Worm (Caenorhabditis elegans) whole organism, L4 larva: ENCODE results near the gene srh-137.

Source experiments
- D1046.2 ChIP-seq: fragments of 200-800 bp; sonication (Bioruptor generic); IDR thresholded peaks from 2 replicates; pipeline ENCODE4 v1.3.6; 2022; ENCODE audit warnings: missing genetic modification characterization, missing compliant biosample characterization
- F10B5.3 ChIP-seq: sonication (generic microtip); optimal IDR thresholded peaks from 2 replicates; lab custom pipeline; 2016; ENCODE audit warnings: mild to moderate bottlenecking, missing genetic modification characterization, missing compliant biosample characterization
- F49E8.2 ChIP-seq: sonication (generic microtip); optimal IDR thresholded peaks from 2 replicates; lab custom pipeline; 2016; ENCODE audit warnings: missing compliant biosample characterization, mild to moderate bottlenecking, missing genetic modification characterization, borderline replicate concordance
- Y105C5A.15 ChIP-seq: fragments of 200-800 bp; sonication (Bioruptor generic); IDR thresholded peaks from 2 replicates; pipeline ENCODE4 v1.3.6; 2022; ENCODE audit warnings: missing genetic modification characterization, missing compliant biosample characterization
- Y5F2A.4 ChIP-seq: fragments of 200-800 bp; sonication (Bioruptor generic); optimal IDR thresholded peaks from 2 replicates; lab custom pipeline; 2018; ENCODE audit warnings: mild to moderate bottlenecking, missing genetic modification characterization, missing compliant biosample characterization
- ZK337.2 ChIP-seq: fragments of 200-800 bp; sonication (Bioruptor generic); IDR thresholded peaks from 2 replicates; pipeline ENCODE4 v1.3.6; 2022; ENCODE audit warnings: missing genetic modification reagents, missing genetic modification characterization, missing compliant biosample characterization
- aha-1 ChIP-seq: fragments of 150-350 bp; peaks from one replicate; lab custom pipeline; 2014; ENCODE audit warnings: missing biosample characterization, missing genetic modification characterization
- ceh-20 ChIP-seq: fragments of 200-800 bp; sonication (Bioruptor generic); IDR thresholded peaks from 2 replicates; pipeline ENCODE4 v1.3.6; 2022; ENCODE audit warnings: missing genetic modification reagents, missing genetic modification characterization, missing compliant biosample characterization
- ceh-28 ChIP-seq: fragments of 150-350 bp; optimal IDR thresholded peaks from 2 replicates; lab custom pipeline; 2014; ENCODE audit warnings: missing biosample characterization, missing genetic modification reagents, missing genetic modification characterization
- ceh-62 ChIP-seq: sonication (generic microtip); optimal IDR thresholded peaks from 2 replicates; lab custom pipeline; 2017; ENCODE audit warnings: missing biosample characterization, missing genetic modification characterization
- ctbp-1 ChIP-seq: fragments of 200-800 bp; sonication (Bioruptor generic); IDR thresholded peaks from 2 replicates; pipeline ENCODE4 v1.3.6; 2022; ENCODE audit warnings: missing genetic modification reagents, missing genetic modification characterization, missing compliant biosample characterization
- daf-12 ChIP-seq: fragments of 150-350 bp; optimal IDR thresholded peaks from 2 replicates; lab custom pipeline; 2014; ENCODE audit warnings: missing biosample characterization, missing genetic modification reagents, missing genetic modification characterization
- daf-19 ChIP-seq: fragments of 200-800 bp; sonication (Bioruptor generic); conservative IDR thresholded peaks from 2 replicates; pipeline ENCODE4 v1.3.6; 2022; ENCODE audit warnings: missing genetic modification characterization, missing compliant biosample characterization
- duxl-1 ChIP-seq: sonication (generic microtip); optimal IDR thresholded peaks from 2 replicates; lab custom pipeline; 2016; ENCODE audit warnings: mild to moderate bottlenecking, missing genetic modification characterization, moderate library complexity, missing compliant biosample characterization; ENCODE audit not compliant: poor library complexity
- egl-27 ChIP-seq: sonication (generic microtip); optimal IDR thresholded peaks from 3 replicates; lab custom pipeline; 2017; ENCODE audit warnings: missing biosample characterization, missing genetic modification reagents, missing genetic modification characterization
- egl-43 ChIP-seq: fragments of 200-800 bp; sonication (Bioruptor generic); IDR thresholded peaks from 2 replicates; pipeline ENCODE4 v1.3.6; 2022; ENCODE audit warnings: missing genetic modification reagents, missing genetic modification characterization, missing compliant biosample characterization
- fkh-10 ChIP-seq: fragments of 150-350 bp; optimal IDR thresholded peaks from 2 replicates; lab custom pipeline; 2014; ENCODE audit warnings: missing biosample characterization, missing genetic modification reagents, missing genetic modification characterization
- gei-8 ChIP-seq: fragments of 200-800 bp; sonication (Bioruptor generic); optimal IDR thresholded peaks from 2 replicates; lab custom pipeline; 2018; ENCODE audit warnings: mild to moderate bottlenecking, missing genetic modification characterization, missing compliant biosample characterization
- hlh-30 ChIP-seq: sonication (generic microtip); optimal IDR thresholded peaks from 2 replicates; lab custom pipeline; 2017; ENCODE audit warnings: antibody characterized with exemption, mild to moderate bottlenecking, missing genetic modification characterization, missing compliant biosample characterization; ENCODE audit not compliant: insufficient read depth
- lim-7 ChIP-seq: fragments of 200-800 bp; sonication (Bioruptor generic); IDR thresholded peaks from 2 replicates; pipeline ENCODE4 v1.3.6; 2022; ENCODE audit warnings: missing genetic modification characterization, missing compliant biosample characterization
- lin-15B ChIP-seq: fragments of 150-350 bp; sonication (generic microtip); optimal IDR thresholded peaks from 3 replicates; lab custom pipeline; 2014; ENCODE audit warnings: missing biosample characterization, missing genetic modification characterization
- lin-38 ChIP-seq: fragments of 200-800 bp; sonication (Bioruptor generic); IDR thresholded peaks from 2 replicates; pipeline ENCODE4 v1.3.6; 2022; ENCODE audit warnings: missing genetic modification reagents, missing genetic modification characterization, missing compliant biosample characterization
- lin-39 ChIP-seq: fragments of 150-350 bp; optimal IDR thresholded peaks from 2 replicates; lab custom pipeline; 2014; ENCODE audit warnings: missing biosample characterization, missing genetic modification reagents, missing genetic modification characterization
- madf-5 ChIP-seq, 2 experiments: fragments of 200-800 bp; sonication (Bioruptor generic); IDR thresholded peaks; 2 replicates each; pipeline ENCODE4 v1.3.6; 2022; ENCODE audit warnings: missing compliant biosample characterization in 2 of 2, missing genetic modification characterization in 2 of 2
- mdl-1 ChIP-seq, 2 experiments: fragments of 150-350 bp in 1 of 2; sonication (generic microtip) in 1 of 2; optimal IDR thresholded peaks; 2 replicates each; lab custom pipeline; 2014 to 2017; ENCODE audit warnings: missing biosample characterization in 2 of 2, missing genetic modification characterization in 2 of 2
- mdt-29 ChIP-seq: fragments of 200-800 bp; sonication (Bioruptor generic); IDR thresholded peaks from 2 replicates; pipeline ENCODE4 v1.3.6; 2022; ENCODE audit warnings: missing genetic modification reagents, missing genetic modification characterization, missing compliant biosample characterization
- mep-1 ChIP-seq: fragments of 150-350 bp; sonication (generic microtip); optimal IDR thresholded peaks from 3 replicates; lab custom pipeline; 2014; ENCODE audit warnings: missing biosample characterization, missing genetic modification characterization
- mxl-3 ChIP-seq: fragments of 200-800 bp; sonication (Bioruptor generic); optimal IDR thresholded peaks from 2 replicates; lab custom pipeline; 2018; ENCODE audit warnings: mild to moderate bottlenecking, missing genetic modification characterization, missing compliant biosample characterization
- nhr-25 ChIP-seq: sonication (generic microtip); optimal IDR thresholded peaks from 2 replicates; lab custom pipeline; 2017; ENCODE audit warnings: missing genetic modification characterization, mild to moderate bottlenecking, missing compliant biosample characterization, antibody characterized with exemption, moderate library complexity, borderline replicate concordance; ENCODE audit not compliant: insufficient read depth
- set-16 ChIP-seq: fragments of 200-800 bp; sonication (Bioruptor generic); IDR thresholded peaks from 2 replicates; pipeline ENCODE4 v1.3.6; 2022; ENCODE audit warnings: missing genetic modification reagents, missing genetic modification characterization, missing compliant biosample characterization
- snpc-1.2 ChIP-seq: fragments of 200-800 bp; sonication (Bioruptor generic); IDR thresholded peaks from 2 replicates; pipeline ENCODE4 v1.3.6; 2022; ENCODE audit warnings: missing genetic modification reagents, missing genetic modification characterization, missing compliant biosample characterization
- spr-3 ChIP-seq: fragments of 200-800 bp; sonication (Bioruptor generic); optimal IDR thresholded peaks from 2 replicates; lab custom pipeline; 2018; ENCODE audit warnings: mild to moderate bottlenecking, missing genetic modification characterization, missing compliant biosample characterization
- unc-62 ChIP-seq, 3 experiments: fragments of 150-350 bp in 1 of 3; sonication (generic microtip); optimal IDR thresholded peaks in 2 of 3; peaks in 1 of 3; 1 replicate in 1 of 3; 2 replicates in 2 of 3; lab custom pipeline; 2014 to 2017; ENCODE audit warnings: missing biosample characterization in 3 of 3, missing genetic modification characterization in 3 of 3, missing genetic modification reagents in 3 of 3, missing genotype in 1 of 3
- vab-7 ChIP-seq: fragments of 200-800 bp; sonication (Bioruptor generic); IDR thresholded peaks from 2 replicates; pipeline ENCODE4 v1.3.6; 2022; ENCODE audit warnings: missing genetic modification reagents, missing genetic modification characterization, missing compliant biosample characterization
- zag-1 ChIP-seq: fragments of 150-350 bp; optimal IDR thresholded peaks from 2 replicates; lab custom pipeline; 2014; ENCODE audit warnings: missing biosample characterization, missing genetic modification characterization
- zip-2 ChIP-seq: fragments of 150-350 bp; optimal IDR thresholded peaks from 2 replicates; lab custom pipeline; 2014; ENCODE audit warnings: missing biosample characterization, missing genetic modification characterization

srh-137 gene

DNA sequence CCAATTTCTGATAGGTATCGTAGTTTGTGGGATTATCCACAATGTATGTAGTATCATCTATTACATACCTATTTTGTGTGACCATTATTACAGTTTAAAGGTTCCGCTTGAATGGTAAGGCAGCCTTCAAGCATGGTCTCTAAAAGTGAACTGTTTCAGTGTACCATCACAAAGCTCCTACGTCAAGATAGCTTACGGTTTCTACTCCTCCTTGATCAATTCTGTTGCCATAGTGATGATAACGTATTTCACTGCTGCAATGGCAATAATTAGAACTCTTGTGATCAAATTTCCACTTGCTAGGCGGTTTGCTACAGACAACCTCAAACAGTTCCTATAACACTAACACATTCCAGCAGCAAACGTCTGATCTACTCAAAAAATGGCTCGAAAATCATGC is 33.1 kb downstream of the srh-137 start:
- TF ChIP-seq F10B5.3 (tag; lab: Kevin White, UChicago) (no peak), aha-1 (peak; percentile 91)

DNA sequence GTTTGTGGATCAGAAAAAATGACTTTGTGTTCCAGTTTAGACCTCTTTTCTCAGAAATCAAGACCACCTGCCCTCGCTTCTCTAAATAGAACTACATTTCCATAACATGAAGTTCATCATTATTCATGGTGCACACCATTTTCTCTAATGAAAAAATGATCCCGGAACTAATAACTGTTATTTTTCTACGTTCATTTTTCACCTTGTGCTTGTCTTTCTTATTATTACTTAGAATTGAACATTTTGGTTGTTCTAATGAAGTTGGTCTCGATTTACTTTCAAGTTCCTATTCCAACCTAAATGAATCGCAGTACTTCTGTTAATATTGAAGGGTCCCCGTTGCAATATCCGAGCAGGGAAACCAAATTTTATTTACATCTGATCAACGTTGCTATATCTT is 33.6 kb downstream of the srh-137 start, which contains the start of gene srw-36:
Gene srw-36, plus strand, starts transcription at position 301 of the 400 bp plus-strand sequence.
- TF ChIP-seq gei-8 (GFP tag; lab: Kevin White, UChicago), result no peak
- no peak for TF ChIP-seq zag-1 (tag; lab: Kevin White, UChicago)
- TF ChIP-seq Y105C5A.15 (GFP tag; lab: Robert Waterston, UW), result no peak
- no peak for TF ChIP-seq ZK337.2 (GFP tag; lab: Robert Waterston, UW)
- no peak for TF ChIP-seq ceh-62 (tag; lab: Kevin White, UChicago)
- TF ChIP-seq F10B5.3 (tag; lab: Kevin White, UChicago), result no peak
- TF ChIP-seq lin-15B (tag; lab: Kevin White, UChicago), result no peak
- TF ChIP-seq duxl-1 (tag; lab: Kevin White, UChicago), result no peak
- TF ChIP-seq egl-27 (tag; lab: Kevin White, UChicago), result no peak
- no peak for TF ChIP-seq egl-43
- TF ChIP-seq D1046.2 (GFP tag; lab: Robert Waterston, UW), result no peak
- TF ChIP-seq, all 104 proteins: peak for 0

ce11 chrV:16679981-16680380 is 36.5 kb downstream of the srh-137 start, which contains the start of gene srw-44:
TSS of gene srw-44 (plus strand) at chrV:16680281.
- TF ChIP-seq spr-3 (GFP tag; lab: Kevin White, UChicago) (no peak), unc-62 (GFP tag; optimal IDR thresholded peaks at IDR 0.05 in 1 of 2; lab: Kevin White, UChicago) (peak in 1 of 2 experiments; percentile 58), unc-62 (tag; optimal IDR thresholded peaks at IDR 0.05; lab: Kevin White, UChicago) (no peak)

- TF ChIP-seq set-16 (GFP tag; lab: Robert Waterston, UW) (no peak), mep-1 (tag; lab: Kevin White, UChicago) (no peak), daf-19 (no peak), snpc-1.2 (GFP tag; lab: Robert Waterston, UW) (no peak), hlh-30 (tag; lab: Kevin White, UChicago) (no peak), daf-12 (tag; lab: Kevin White, UChicago) (no peak), duxl-1 (tag; lab: Kevin White, UChicago) (no peak), mdl-1 (tag; optimal IDR thresholded peaks at IDR 0.05; lab: Kevin White, UChicago) (no peak), madf-5 (GFP tag; IDR thresholded peaks at IDR 0.05; lab: Robert Waterston, UW) (no peak), ctbp-1 (no peak), F49E8.2 (tag; lab: Kevin White, UChicago) (no peak), ceh-20 (GFP tag; lab: Robert Waterston, UW) (no peak), Y5F2A.4 (GFP tag; lab: Kevin White, UChicago) (no peak)
These were observed 37.2 kb downstream of the srh-137 start, which contains the start of gene srz-103 for ce11 chrV:16679237-16679636. TSS of gene srz-103 (minus strand) at chrV:16679337.

DNA sequence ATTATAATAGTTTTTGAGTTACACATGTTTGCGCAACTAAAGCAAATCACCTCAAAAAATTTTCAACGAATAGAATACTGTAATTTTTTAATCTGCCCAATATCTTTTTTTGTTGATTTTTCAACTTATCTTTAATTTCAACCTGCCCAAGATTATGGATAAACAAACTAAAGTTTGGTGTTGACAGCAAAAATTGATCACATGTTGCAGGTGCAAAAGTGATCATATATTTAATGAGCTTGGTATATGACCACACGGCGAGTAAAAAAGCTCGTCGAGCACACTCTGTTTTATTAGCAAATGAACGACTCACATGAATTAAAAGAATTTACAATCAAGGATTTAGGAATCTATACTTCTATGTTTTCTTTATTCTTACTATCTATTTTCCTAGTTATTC is 40.9 kb downstream of the srh-137 start, which contains the start of gene srz-1:
Gene srz-1, plus strand, starts transcription at position 301 of the 400 bp plus-strand sequence.
- no peak for TF ChIP-seq vab-7
- no peak for TF ChIP-seq ceh-28 (tag; lab: Kevin White, UChicago)
- no peak for TF ChIP-seq mxl-3 (GFP tag; lab: Kevin White, UChicago)
- TF ChIP-seq nhr-25 (tag; lab: Kevin White, UChicago), result no peak
- TF ChIP-seq lim-7 (GFP tag; lab: Robert Waterston, UW), result no peak
- TF ChIP-seq lin-38, result no peak
- TF ChIP-seq zip-2 (tag; lab: Kevin White, UChicago), result no peak
- TF ChIP-seq mdt-29 (GFP tag; lab: Robert Waterston, UW), result no peak
- no peak for TF ChIP-seq lin-39 (tag; lab: Kevin White, UChicago)
- TF ChIP-seq zag-1 (tag; lab: Kevin White, UChicago), result no peak
- no peak for TF ChIP-seq ceh-20 (GFP tag; lab: Robert Waterston, UW)
- no peak for TF ChIP-seq fkh-10 (GFP tag; lab: Kevin White, UChicago)
